Worm (Caenorhabditis elegans) whole organism, L4/young adult: ENCODE results near the gene tbc-12.

Experiments
- dao-5 ChIP-seq: sonication (generic microtip); optimal IDR thresholded peaks from 2 replicates; lab custom pipeline; 2016; ENCODE audit warnings: missing genotype, missing genetic modification characterization, moderate library complexity, missing compliant biosample characterization
- him-1 ChIP-seq: sonication (generic microtip); optimal IDR thresholded peaks from 2 replicates; lab custom pipeline; 2016; ENCODE audit warnings: missing genotype, missing genetic modification reagents, missing genetic modification characterization, missing compliant biosample characterization

ce11 chrX:2506738-2507137 lies 25.5 kb downstream of the tbc-12 start:
- no peak for TF ChIP-seq dao-5 (tag; lab: Kevin White, UChicago)
- TF ChIP-seq him-1 (tag; lab: Kevin White, UChicago): no peak
